Fruit fly (Drosophila melanogaster): ENCODE measurements around the gene RpL7-like.

RpL7-like gene

dm6 chr2L:12103231-12104210, 47.4 kb downstream of the RpL7-like start, which contains the start of the genes Patsas and ThrRS (continued):
- TF ChIP-seq wdn (GFP tag; IDR thresholded peaks at IDR 0.05) (peak; percentile 71; the same call in 1 of the 2 replicates), CG10462 (GFP tag; optimal IDR thresholded peaks at IDR 0.05) (peak; percentile 73), CG33557 (GFP tag; optimal IDR thresholded peaks at IDR 0.05) (peak; percentile 75), gsb-n (tag; optimal IDR thresholded peaks at IDR 0.05) (peak; percentile 85), CG4820 (GFP tag; optimal IDR thresholded peaks at IDR 0.05) (peak; percentile 84), twi (tag; optimal IDR thresholded peaks at IDR 0.05) (peak; percentile 79), trh (GFP tag; optimal IDR thresholded peaks at IDR 0.05) (peak; percentile 46), ssp (GFP tag; IDR thresholded peaks at IDR 0.05) (peak; percentile 97), CG15696 (tag; optimal IDR thresholded peaks at IDR 0.05) (peak; percentile 85), gsb (GFP tag; IDR thresholded peaks at IDR 0.05) (peak; percentile 69), cas (GFP tag; IDR thresholded peaks at IDR 0.05) (peak; percentile 69), CG31224 (GFP tag; IDR thresholded peaks at IDR 0.05) (peak; percentile 67), rib (GFP tag; IDR thresholded peaks at IDR 0.05) (peak; percentile 55; the same call in 1 of the 2 replicates), CG4617 (GFP tag; optimal IDR thresholded peaks at IDR 0.05; ENCODE audit: borderline replicate concordance) (peak; percentile 73), CG5953 (GFP tag; IDR thresholded peaks at IDR 0.05) (peak; percentile 65), CG8478 (optimal IDR thresholded peaks at IDR 0.05) (no peak), CG7372 (GFP tag; IDR thresholded peaks at IDR 0.05) (peak; percentile 82), CG12659 (GFP tag; optimal IDR thresholded peaks at IDR 0.05) (peak; percentile 93), CG30020 (tag; optimal IDR thresholded peaks at IDR 0.05) (peak; percentile 92), CG4282 (GFP tag; optimal IDR thresholded peaks at IDR 0.05) (peak; percentile 19), Bteb2 (GFP tag; optimal IDR thresholded peaks at IDR 0.05) (peak; percentile 69), Ravus (GFP tag; IDR thresholded peaks at IDR 0.05) (no peak; the same call in 1 of the 2 replicates), run (tag; optimal IDR thresholded peaks at IDR 0.05) (peak; percentile 18), bsh (GFP tag; optimal IDR thresholded peaks at IDR 0.05) (peak in 1 of 2 experiments; percentile 84), Side (GFP tag; optimal IDR thresholded peaks at IDR 0.05) (peak; percentile 49), CG3726 (GFP tag; IDR thresholded peaks at IDR 0.05) (peak; percentile 72; the same call in 2 of the 3 replicates), dan (GFP tag; IDR thresholded peaks at IDR 0.05) (peak; percentile 53; the same call in 1 of the 2 replicates), trem (tag; optimal IDR thresholded peaks at IDR 0.05) (peak; percentile 73), eyg (GFP tag; optimal IDR thresholded peaks at IDR 0.05) (no peak), Meics (GFP tag; optimal IDR thresholded peaks at IDR 0.05) (peak; percentile 87), cg (GFP tag; optimal IDR thresholded peaks at IDR 0.05) (peak; percentile 69), CG15479 (GFP tag; optimal IDR thresholded peaks at IDR 0.05) (no peak), Blimp-1 (GFP tag; optimal IDR thresholded peaks at IDR 0.05) (peak; percentile 84), Drgx (GFP tag; IDR thresholded peaks at IDR 0.05) (peak; percentile 83), Deaf1 (tag; optimal IDR thresholded peaks at IDR 0.05) (no peak), jing (GFP tag; optimal IDR thresholded peaks at IDR 0.05) (no peak), CG11560 (tag; IDR thresholded peaks at IDR 0.05) (0 out of 3 replicates have a peak, but pooled peaks have one; percentile 51), Hmx (GFP tag; optimal IDR thresholded peaks at IDR 0.05) (peak; percentile 41), CG8290 (GFP tag; optimal IDR thresholded peaks at IDR 0.05) (peak; percentile 78), CG8290 (tag; optimal IDR thresholded peaks at IDR 0.05) (no peak), ara (GFP tag; IDR thresholded peaks at IDR 0.05) (peak; percentile 78; the same call in 1 of the 2 replicates), odd (GFP tag; optimal IDR thresholded peaks at IDR 0.05) (no peak), unpg (GFP tag; optimal IDR thresholded peaks at IDR 0.05) (peak; percentile 91), sisA (GFP tag; IDR thresholded peaks at IDR 0.05) (peak; percentile 86), lilli (GFP tag; optimal IDR thresholded peaks at IDR 0.05) (peak; percentile 82), CG2678 (tag; optimal IDR thresholded peaks at IDR 0.05) (peak; percentile 91), mld (GFP tag; IDR thresholded peaks at IDR 0.05; ENCODE audit: partially characterized antibody) (no peak), CG10654 (GFP tag; optimal IDR thresholded peaks at IDR 0.05) (peak; percentile 82), CG17612 (GFP tag; IDR thresholded peaks at IDR 0.05) (peak; percentile 62; the same call in 1 of the 2 replicates)

Data from whole organism, embryonic.